Fruit fly (Drosophila melanogaster) whole organism, embryonic: Measurements from ENCODE around the gene CG9030.
A peak's percentile ranks its signal among the peaks of the same experiment; 100 is the strongest.

Source experiments
- Aef1 ChIP-seq: fragments of 200-800 bp; sonication (Bioruptor generic); IDR thresholded peaks from 3 replicates; pipeline ENCODE4 v1.3.6; 2022; ENCODE audit warnings: missing biosample characterization, missing genetic modification characterization
- Bgb ChIP-seq: fragments of 200-800 bp; sonication (Bioruptor generic); IDR thresholded peaks from 2 replicates; pipeline ENCODE4 v1.3.6; 2022; ENCODE audit warnings: missing biosample characterization, missing genetic modification characterization; ENCODE audit not compliant: partially characterized antibody
- CG10274 ChIP-seq: fragments of 200-800 bp; sonication (Bioruptor generic); optimal IDR thresholded peaks from 3 replicates; lab custom pipeline; 2017; ENCODE audit warnings: missing biosample characterization, mild to moderate bottlenecking, missing genetic modification characterization
- CG10366 ChIP-seq: fragments of 200-800 bp; sonication (Bioruptor generic); IDR thresholded peaks from 2 replicates; pipeline ENCODE4 v1.3.6; 2022; ENCODE audit warnings: missing biosample characterization, missing genetic modification characterization
- CG11247 ChIP-seq: fragments of 200-800 bp; sonication (Bioruptor generic); IDR thresholded peaks from 2 replicates; pipeline ENCODE4 v1.3.6; 2022; ENCODE audit warnings: missing biosample characterization, missing genetic modification characterization
- CG11696 ChIP-seq: fragments of 200-800 bp; sonication (Bioruptor generic); IDR thresholded peaks from 2 replicates; pipeline ENCODE4 v1.3.6; 2022; ENCODE audit warnings: missing biosample characterization, missing genetic modification characterization
- CG12769 ChIP-seq: fragments of 200-800 bp; sonication (Bioruptor generic); optimal IDR thresholded peaks from 2 replicates; lab custom pipeline; 2019; ENCODE audit warnings: missing biosample characterization, mild to moderate bottlenecking, missing genetic modification characterization, moderate library complexity
- CG13894 ChIP-seq: fragments of 200-800 bp; sonication (Bioruptor generic); optimal IDR thresholded peaks from 3 replicates; lab custom pipeline; 2018; ENCODE audit warnings: missing biosample characterization, mild to moderate bottlenecking, missing genetic modification characterization, moderate library complexity
- CG15514 ChIP-seq: fragments of 200-800 bp; sonication (Bioruptor generic); optimal IDR thresholded peaks from 3 replicates; lab custom pipeline; 2017; ENCODE audit warnings: missing biosample characterization, missing genetic modification characterization, mild to moderate bottlenecking, moderate library complexity, missing genetic modification reagents
- CG2202 ChIP-seq: fragments of 200-800 bp; sonication (Bioruptor generic); optimal IDR thresholded peaks from 2 replicates; lab custom pipeline; 2018; ENCODE audit warnings: missing biosample characterization, mild to moderate bottlenecking, missing genetic modification characterization
- CG30403 ChIP-seq: fragments of 200-800 bp; sonication (Bioruptor generic); optimal IDR thresholded peaks from 3 replicates; lab custom pipeline; 2016; ENCODE audit warnings: missing biosample characterization, missing genetic modification characterization
- CG33557 ChIP-seq: fragments of 200-800 bp; sonication (Bioruptor generic); optimal IDR thresholded peaks from 2 replicates; lab custom pipeline; 2019; ENCODE audit warnings: missing biosample characterization, mild to moderate bottlenecking, missing genetic modification characterization, moderate library complexity
- CG3847 ChIP-seq: fragments of 200-800 bp; sonication (Bioruptor generic); IDR thresholded peaks from 2 replicates; pipeline ENCODE4 v1.3.6; 2022; ENCODE audit warnings: missing biosample characterization, missing genetic modification characterization
- CG4854 ChIP-seq: fragments of 200-800 bp; sonication (Bioruptor generic); optimal IDR thresholded peaks from 2 replicates; lab custom pipeline; 2016; ENCODE audit warnings: missing biosample characterization, missing genetic modification characterization, inconsistent platforms
- CG6765 ChIP-seq: fragments of 200-800 bp; sonication (Bioruptor generic); optimal IDR thresholded peaks from 3 replicates; lab custom pipeline; 2017; ENCODE audit warnings: missing biosample characterization, mild to moderate bottlenecking, missing genetic modification characterization
- CG7556 ChIP-seq: fragments of 200-800 bp; sonication (Bioruptor generic); optimal IDR thresholded peaks from 2 replicates; lab custom pipeline; 2017; ENCODE audit warnings: missing biosample characterization, mild to moderate bottlenecking, missing genetic modification characterization
- CG7745 ChIP-seq: fragments of 200-800 bp; sonication (Bioruptor generic); optimal IDR thresholded peaks from 2 replicates; lab custom pipeline; 2018; ENCODE audit warnings: missing biosample characterization, mild to moderate bottlenecking, missing genetic modification characterization, moderate library complexity
- CG8089 ChIP-seq: fragments of 200-800 bp; sonication (Bioruptor generic); optimal IDR thresholded peaks from 3 replicates; lab custom pipeline; 2016; ENCODE audit warnings: missing biosample characterization, missing genetic modification characterization
- CG8924 ChIP-seq: fragments of 200-800 bp; optimal IDR thresholded peaks from 3 replicates; lab custom pipeline; 2019; ENCODE audit warnings: missing biosample characterization, mild to moderate bottlenecking, missing genetic modification characterization, moderate library complexity
- CTCF ChIP-seq: fragments of 200-800 bp; sonication (Bioruptor generic); optimal IDR thresholded peaks from 2 replicates; lab custom pipeline; 2017; ENCODE audit warnings: missing biosample characterization, mild to moderate bottlenecking, missing genetic modification characterization, moderate library complexity
- D19B ChIP-seq: fragments of 200-800 bp; sonication (Bioruptor generic); optimal IDR thresholded peaks from 2 replicates; lab custom pipeline; 2017; ENCODE audit warnings: missing biosample characterization, mild to moderate bottlenecking, missing genetic modification characterization
- ERR ChIP-seq: fragments of 200-800 bp; sonication (Bioruptor generic); optimal IDR thresholded peaks from 2 replicates; lab custom pipeline; 2016; ENCODE audit warnings: missing biosample characterization, missing genetic modification characterization
- H2.0 ChIP-seq: fragments of 200-800 bp; sonication (Bioruptor generic); IDR thresholded peaks from 2 replicates; pipeline ENCODE4 v1.3.6; 2022; ENCODE audit warnings: missing biosample characterization, missing genetic modification characterization
- Hmr ChIP-seq: fragments of 200-800 bp; sonication (Bioruptor generic); optimal IDR thresholded peaks from 3 replicates; lab custom pipeline; 2017; ENCODE audit warnings: mild to moderate bottlenecking, missing biosample characterization, missing genetic modification reagents, missing genetic modification characterization
- Mad ChIP-seq: fragments of 200-800 bp; sonication (Bioruptor generic); optimal IDR thresholded peaks from 2 replicates; lab custom pipeline; 2016; ENCODE audit warnings: missing biosample characterization, missing genetic modification characterization
- Myb ChIP-seq: fragments of 200-800 bp; sonication (Bioruptor generic); optimal IDR thresholded peaks from 2 replicates; lab custom pipeline; 2016; ENCODE audit warnings: missing biosample characterization, missing genetic modification characterization
- Nf-YC ChIP-seq: fragments of 200-800 bp; optimal IDR thresholded peaks from 3 replicates; lab custom pipeline; 2019; ENCODE audit warnings: missing biosample characterization, mild to moderate bottlenecking, missing genetic modification characterization, moderate library complexity
- Sin3A ChIP-seq: fragments of >200 bp; optimal IDR thresholded peaks from 2 replicates; lab custom pipeline; 2018
- Sry-δ ChIP-seq: fragments of 200-800 bp; sonication (Bioruptor generic); optimal IDR thresholded peaks from 2 replicates; lab custom pipeline; 2016; ENCODE audit warnings: missing biosample characterization, missing genetic modification characterization
- Xrp1 ChIP-seq: fragments of 200-800 bp; sonication (Bioruptor generic); IDR thresholded peaks from 2 replicates; pipeline ENCODE4 v1.3.6; 2022; ENCODE audit warnings: missing biosample characterization, missing genetic modification characterization
- ab ChIP-seq: fragments of 200-800 bp; sonication (Bioruptor generic); optimal IDR thresholded peaks from 2 replicates; lab custom pipeline; 2016; ENCODE audit warnings: missing biosample characterization, missing genetic modification characterization
- ap ChIP-seq: fragments of 200-800 bp; sonication (Bioruptor generic); IDR thresholded peaks from 2 replicates; pipeline ENCODE4 v1.3.6; 2022; ENCODE audit warnings: missing biosample characterization, missing genetic modification characterization
- bbx ChIP-seq: fragments of 200-800 bp; sonication (Bioruptor generic); IDR thresholded peaks from 2 replicates; pipeline ENCODE4 v1.3.6; 2022; ENCODE audit warnings: missing biosample characterization, missing genetic modification characterization; ENCODE audit not compliant: partially characterized antibody
- bcd ChIP-seq: fragments of 200-800 bp; sonication (Bioruptor generic); optimal IDR thresholded peaks from 2 replicates; lab custom pipeline; 2017; ENCODE audit warnings: missing biosample characterization, mild to moderate bottlenecking, missing genetic modification characterization
- dysf ChIP-seq: fragments of 200-800 bp; sonication (Bioruptor generic); IDR thresholded peaks from 3 replicates; pipeline ENCODE4 v1.3.6; 2022; ENCODE audit warnings: missing biosample characterization, missing genetic modification characterization
- ewg ChIP-seq: fragments of 200-800 bp; sonication (Bioruptor generic); optimal IDR thresholded peaks from 3 replicates; lab custom pipeline; 2017; ENCODE audit warnings: mild to moderate bottlenecking, missing biosample characterization, missing genetic modification reagents, missing genetic modification characterization
- ftz-f1 ChIP-seq: fragments of 200-800 bp; sonication (Bioruptor generic); optimal IDR thresholded peaks from 2 replicates; lab custom pipeline; 2016; ENCODE audit warnings: missing biosample characterization, missing genetic modification characterization
- hb ChIP-seq: fragments of 200-800 bp; sonication (Bioruptor generic); IDR thresholded peaks from 3 replicates; pipeline ENCODE4 v1.3.6; 2022; ENCODE audit warnings: missing biosample characterization, missing genetic modification characterization; ENCODE audit not compliant: partially characterized antibody
- hbn ChIP-seq: fragments of 200-800 bp; sonication (Bioruptor generic); IDR thresholded peaks from 2 replicates; pipeline ENCODE4 v1.3.6; 2022; ENCODE audit warnings: missing biosample characterization, missing genetic modification characterization; ENCODE audit not compliant: partially characterized antibody
- jumu ChIP-seq: fragments of 200-800 bp; sonication (Bioruptor generic); optimal IDR thresholded peaks from 3 replicates; lab custom pipeline; 2016; ENCODE audit warnings: missing biosample characterization, missing genetic modification characterization
- lov ChIP-seq, 2 experiments: fragments of 200-800 bp in 1 of 2; fragments of >200 bp in 1 of 2; sonication (Bioruptor generic) in 1 of 2; IDR thresholded peaks in 1 of 2; optimal IDR thresholded peaks in 1 of 2; 2 replicates in 1 of 2; 3 replicates in 1 of 2; pipeline versions ENCODE4 v1.3.6 to Lab custom; 2017 to 2022; ENCODE audit warnings: missing biosample characterization in 1 of 2, missing genetic modification characterization in 1 of 2
- org-1 ChIP-seq: fragments of 200-800 bp; sonication (Bioruptor generic); optimal IDR thresholded peaks from 2 replicates; lab custom pipeline; 2017; ENCODE audit warnings: missing biosample characterization, missing genetic modification characterization
- phol ChIP-seq: fragments of 200-800 bp; sonication (Bioruptor generic); optimal IDR thresholded peaks from 3 replicates; lab custom pipeline; 2018; ENCODE audit warnings: missing biosample characterization, mild to moderate bottlenecking, missing genetic modification characterization, moderate library complexity
- sisA ChIP-seq: fragments of 200-800 bp; sonication (Bioruptor generic); IDR thresholded peaks from 2 replicates; pipeline ENCODE4 v1.3.6; 2022; ENCODE audit warnings: missing biosample characterization, missing genetic modification characterization
- sna ChIP-seq: fragments of 200-800 bp; sonication (Bioruptor generic); IDR thresholded peaks from 2 replicates; pipeline ENCODE4 v1.3.6; 2022; ENCODE audit warnings: missing biosample characterization, missing genetic modification characterization; ENCODE audit not compliant: partially characterized antibody
- trem ChIP-seq: fragments of 200-800 bp; optimal IDR thresholded peaks from 3 replicates; lab custom pipeline; 2019; ENCODE audit warnings: missing biosample characterization, mild to moderate bottlenecking, missing genetic modification characterization, moderate library complexity
- vvl ChIP-seq: fragments of 200-800 bp; sonication (Bioruptor generic); IDR thresholded peaks from 2 replicates; pipeline ENCODE4 v1.3.6; 2022; ENCODE audit warnings: missing biosample characterization, missing genetic modification characterization
- wor ChIP-seq: fragments of 200-800 bp; sonication (Bioruptor generic); IDR thresholded peaks from 2 replicates; pipeline ENCODE4 v1.3.6; 2022; ENCODE audit warnings: missing biosample characterization, missing genetic modification characterization

Gene CG9030

DNA sequence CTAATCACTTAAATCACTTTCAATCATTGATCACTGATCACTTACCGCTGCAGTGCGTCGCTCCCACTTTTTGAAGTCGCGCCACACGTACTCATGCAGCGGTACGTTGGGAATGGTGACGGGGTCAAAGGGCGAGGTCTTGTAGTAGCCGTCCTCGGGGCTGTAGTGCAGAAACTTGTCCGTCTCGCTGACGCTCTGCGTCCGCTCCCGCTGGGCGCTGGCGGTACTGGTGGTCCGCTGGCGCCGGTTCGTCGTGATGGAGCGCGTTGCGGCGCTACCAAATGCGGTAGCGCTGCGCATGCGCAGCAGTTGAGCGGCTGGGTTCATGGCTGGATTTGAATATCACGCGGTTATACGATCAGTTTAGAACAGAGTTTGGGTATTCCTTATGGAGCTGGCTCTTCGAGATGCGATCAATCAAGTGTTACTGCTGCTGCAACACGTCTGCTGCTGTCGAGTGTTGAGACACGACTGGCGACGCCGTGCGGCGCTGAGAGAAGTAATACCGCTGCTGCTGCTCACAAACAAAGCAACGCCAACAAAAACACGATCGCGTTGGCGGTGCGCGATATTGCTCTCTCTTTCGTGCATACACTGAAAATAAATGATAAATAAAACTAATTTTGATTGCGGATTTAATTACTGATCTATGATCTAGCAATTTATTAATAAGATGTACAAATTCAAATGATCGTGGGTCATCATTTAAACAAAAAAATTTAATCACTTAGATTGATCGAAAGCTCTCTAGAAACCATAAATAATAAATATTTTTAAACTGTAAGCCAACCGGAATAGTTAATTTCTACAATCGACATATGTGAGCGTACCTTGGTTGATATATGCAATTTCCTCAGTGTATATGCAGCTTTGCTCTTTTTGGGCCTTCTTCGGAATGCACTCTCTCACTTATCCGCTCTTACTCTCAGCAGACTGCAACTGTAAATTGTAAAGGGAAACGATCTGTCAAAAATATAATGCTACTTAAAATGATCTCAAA is 4.3 kb downstream of the CG9030 start:
- TF ChIP-seq CG7556 (GFP tag; lab: Kevin White, UChicago) (peak; percentile 96), CG11696 (GFP tag; lab: Robert Waterston, UW) (peak; percentile 58), ap (GFP tag; lab: Robert Waterston, UW) (peak; percentile 85), Mad (peak; percentile 85), Bgb (GFP tag; lab: Robert Waterston, UW) (peak; percentile 20; the same call in 1 of the 2 replicates), Hmr (GFP tag; lab: Kevin White, UChicago) (peak; percentile 84), Myb (GFP tag; lab: Kevin White, UChicago) (peak; percentile 36), H2.0 (peak; percentile 81), hb (no peak), Nf-YC (peak; percentile 84), bcd (peak; percentile 93), bbx (GFP tag; lab: Robert Waterston, UW) (peak; percentile 30; the same call in 1 of the 2 replicates), sna (GFP tag; lab: Robert Waterston, UW) (no peak), CG11247 (GFP tag; lab: Robert Waterston, UW) (peak; percentile 69; the same call in 1 of the 2 replicates), Sin3A (lab: Kevin White, UChicago) (no peak), CG3847 (peak; percentile 66), CG2202 (peak; percentile 95), ewg (GFP tag; lab: Kevin White, UChicago) (peak; percentile 90), jumu (GFP tag; lab: Kevin White, UChicago) (peak; percentile 65), CG8089 (GFP tag; lab: Kevin White, UChicago) (peak; percentile 76), Xrp1 (GFP tag; lab: Robert Waterston, UW) (peak; percentile 96), CG6765 (GFP tag; lab: Kevin White, UChicago) (peak; percentile 71), dysf (GFP tag; lab: Robert Waterston, UW) (peak; percentile 91), Aef1 (GFP tag; lab: Robert Waterston, UW) (peak; percentile 81), CG10366 (GFP tag; lab: Robert Waterston, UW) (peak; percentile 85), CTCF (GFP tag; lab: Kevin White, UChicago) (peak; percentile 61), ERR (GFP tag; lab: Kevin White, UChicago) (peak; percentile 20), CG33557 (GFP tag; lab: Kevin White, UChicago) (peak; percentile 98), CG15514 (GFP tag; lab: Kevin White, UChicago) (peak; percentile 53), CG10274 (GFP tag; lab: Kevin White, UChicago) (peak; percentile 77), lov (optimal IDR thresholded peaks at IDR 0.05; lab: Kevin White, UChicago) (no peak), lov (GFP tag; IDR thresholded peaks at IDR 0.05; lab: Robert Waterston, UW) (peak; percentile 85), CG7745 (tag; lab: Kevin White, UChicago) (peak; percentile 41), CG30403 (GFP tag; lab: Kevin White, UChicago) (peak; percentile 96), CG12769 (tag; lab: Kevin White, UChicago) (peak; percentile 59), CG13894 (tag; lab: Kevin White, UChicago) (peak; percentile 6), wor (GFP tag; lab: Robert Waterston, UW) (peak; percentile 93), CG4854 (GFP tag; lab: Kevin White, UChicago) (peak; percentile 58), org-1 (peak; percentile 91), CG8924 (tag; lab: Kevin White, UChicago) (peak; percentile 97), vvl (GFP tag; lab: Robert Waterston, UW) (peak; percentile 93), ab (peak; percentile 48), hbn (GFP tag; lab: Robert Waterston, UW) (no peak), ftz-f1 (GFP tag; lab: Kevin White, UChicago) (no peak), trem (tag; lab: Kevin White, UChicago) (peak; percentile 96), phol (tag; lab: Kevin White, UChicago) (peak; percentile 97), D19B (GFP tag; lab: Kevin White, UChicago) (peak; percentile 67), Sry-δ (peak; percentile 30), sisA (GFP tag; lab: Robert Waterston, UW) (peak; percentile 88)
